Worm (Caenorhabditis elegans) whole organism, mixed stage, embryonic: ENCODE results near the gene shc-3.
A peak's percentile ranks its signal among the peaks of the same experiment; 100 is the strongest.

ENCODE experiments used
- M03D4.4 ChIP-seq: sonication (generic microtip); optimal IDR thresholded peaks from 2 replicates; lab custom pipeline; 2017; ENCODE audit warnings: mild to moderate bottlenecking, missing genetic modification characterization, missing compliant biosample characterization
- bed-3 ChIP-seq: fragments of 200-800 bp; sonication (Bioruptor generic); optimal IDR thresholded peaks from 3 replicates; lab custom pipeline; 2018; ENCODE audit warnings: mild to moderate bottlenecking, missing genetic modification characterization, moderate library complexity, missing compliant biosample characterization
- blmp-1 ChIP-seq: fragments of 150-350 bp; optimal IDR thresholded peaks from 2 replicates; lab custom pipeline; 2014; ENCODE audit warnings: missing biosample characterization, missing genetic modification characterization
- ceh-39 ChIP-seq: fragments of 150-350 bp; optimal IDR thresholded peaks from 2 replicates; lab custom pipeline; 2014; ENCODE audit warnings: missing biosample characterization, missing genetic modification characterization
- ceh-43 ChIP-seq: fragments of 200-800 bp; sonication (Bioruptor generic); optimal IDR thresholded peaks from 2 replicates; lab custom pipeline; 2018; ENCODE audit warnings: mild to moderate bottlenecking, missing genetic modification characterization, moderate library complexity, missing compliant biosample characterization
- ceh-83 ChIP-seq: fragments of 200-800 bp; sonication (Bioruptor generic); optimal IDR thresholded peaks from 2 replicates; lab custom pipeline; 2018; ENCODE audit warnings: mild to moderate bottlenecking, missing genetic modification characterization, missing compliant biosample characterization
- ces-1 ChIP-seq: fragments of 150-350 bp; optimal IDR thresholded peaks from 2 replicates; lab custom pipeline; 2014; ENCODE audit warnings: missing biosample characterization, missing genetic modification reagents, missing genetic modification characterization
- cnd-1 ChIP-seq: fragments of 200-800 bp; sonication (Bioruptor generic); optimal IDR thresholded peaks from 2 replicates; lab custom pipeline; 2018; ENCODE audit warnings: mild to moderate bottlenecking, missing genetic modification characterization, missing compliant biosample characterization
- drap-1 ChIP-seq: fragments of 200-800 bp; sonication (Bioruptor generic); optimal IDR thresholded peaks from 3 replicates; lab custom pipeline; 2018; ENCODE audit warnings: mild to moderate bottlenecking, missing genetic modification characterization, missing compliant biosample characterization
- elt-1 ChIP-seq: sonication (generic microtip); optimal IDR thresholded peaks from 2 replicates; lab custom pipeline; 2017; ENCODE audit warnings: missing genetic modification characterization, mild to moderate bottlenecking, missing compliant biosample characterization, antibody characterized with exemption, moderate library complexity, borderline replicate concordance; ENCODE audit not compliant: insufficient read depth
- elt-3 ChIP-seq: fragments of 150-350 bp; optimal IDR thresholded peaks from 2 replicates; lab custom pipeline; 2014; ENCODE audit warnings: missing biosample characterization, missing genetic modification characterization
- flh-1 ChIP-seq: fragments of 200-800 bp; sonication (Bioruptor generic); optimal IDR thresholded peaks from 2 replicates; lab custom pipeline; 2018; ENCODE audit warnings: mild to moderate bottlenecking, missing genetic modification characterization, moderate library complexity, missing compliant biosample characterization
- ham-2 ChIP-seq: fragments of 200-800 bp; sonication (Bioruptor generic); optimal IDR thresholded peaks from 2 replicates; lab custom pipeline; 2018; ENCODE audit warnings: mild to moderate bottlenecking, missing genetic modification characterization, missing compliant biosample characterization
- hlh-1 ChIP-seq: fragments of 150-350 bp; optimal IDR thresholded peaks from 2 replicates; lab custom pipeline; 2014; ENCODE audit warnings: missing biosample characterization, missing genetic modification reagents, missing genetic modification characterization
- lin-13 ChIP-seq: fragments of 150-350 bp; optimal IDR thresholded peaks from 2 replicates; lab custom pipeline; 2014; ENCODE audit warnings: missing biosample characterization, missing genetic modification characterization
- lin-32 ChIP-seq: fragments of 200-800 bp; sonication (Bioruptor generic); optimal IDR thresholded peaks from 2 replicates; lab custom pipeline; 2018; ENCODE audit warnings: mild to moderate bottlenecking, missing genetic modification characterization, missing compliant biosample characterization
- lsy-2 ChIP-seq: fragments of 150-350 bp; optimal IDR thresholded peaks from 2 replicates; lab custom pipeline; 2014; ENCODE audit warnings: missing biosample characterization, missing genetic modification characterization
- mab-5 ChIP-seq: fragments of 150-350 bp; optimal IDR thresholded peaks from 2 replicates; lab custom pipeline; 2014; ENCODE audit warnings: missing biosample characterization, missing genetic modification characterization
- mep-1 ChIP-seq: fragments of 150-350 bp; optimal IDR thresholded peaks from 2 replicates; lab custom pipeline; 2017; ENCODE audit warnings: missing biosample characterization, missing genetic modification reagents, missing genetic modification characterization, inconsistent platforms
- mls-2 ChIP-seq: sonication (generic microtip); optimal IDR thresholded peaks from 2 replicates; lab custom pipeline; 2016; ENCODE audit warnings: mild to moderate bottlenecking, missing genetic modification characterization, moderate library complexity, missing compliant biosample characterization
- nhr-12 ChIP-seq: fragments of 150-350 bp; optimal IDR thresholded peaks from 2 replicates; lab custom pipeline; 2014; ENCODE audit warnings: missing biosample characterization, missing genetic modification characterization
- nhr-2 ChIP-seq: fragments of 150-350 bp; optimal IDR thresholded peaks from 2 replicates; lab custom pipeline; 2014; ENCODE audit warnings: missing biosample characterization, missing genetic modification characterization
- nhr-237 ChIP-seq: fragments of 150-350 bp; optimal IDR thresholded peaks from 2 replicates; lab custom pipeline; 2014; ENCODE audit warnings: missing biosample characterization, missing genetic modification characterization
- nhr-28 ChIP-seq: fragments of 150-350 bp; optimal IDR thresholded peaks from 2 replicates; lab custom pipeline; 2014; ENCODE audit warnings: missing biosample characterization, missing genetic modification characterization
- nhr-76 ChIP-seq: sonication (generic microtip); optimal IDR thresholded peaks from 2 replicates; lab custom pipeline; 2017; ENCODE audit warnings: missing biosample characterization, missing genetic modification characterization
- pha-4 ChIP-seq: fragments of 150-350 bp; optimal IDR thresholded peaks from 2 replicates; lab custom pipeline; 2018; ENCODE audit warnings: missing biosample characterization, missing genetic modification reagents, missing genetic modification characterization
- sem-2 ChIP-seq: fragments of 200-800 bp; sonication (Bioruptor generic); optimal IDR thresholded peaks from 2 replicates; lab custom pipeline; 2018; ENCODE audit warnings: mild to moderate bottlenecking, missing genetic modification characterization, missing compliant biosample characterization
- snpc-4 ChIP-seq: fragments of 150-350 bp; optimal IDR thresholded peaks from 2 replicates; lab custom pipeline; 2014; ENCODE audit warnings: missing biosample characterization, missing genetic modification characterization
- sptf-1 ChIP-seq: sonication (generic microtip); optimal IDR thresholded peaks from 2 replicates; lab custom pipeline; 2017; ENCODE audit warnings: mild to moderate bottlenecking, missing genetic modification characterization, moderate library complexity, missing compliant biosample characterization
- tbx-8 ChIP-seq: fragments of 200-800 bp; sonication (Bioruptor generic); optimal IDR thresholded peaks from 2 replicates; lab custom pipeline; 2018; ENCODE audit warnings: mild to moderate bottlenecking, missing genetic modification characterization, moderate library complexity, missing compliant biosample characterization
- unc-120 ChIP-seq: sonication (generic microtip); optimal IDR thresholded peaks from 2 replicates; lab custom pipeline; 2017; ENCODE audit warnings: missing genetic modification characterization, missing compliant biosample characterization; ENCODE audit not compliant: poor library complexity, severe bottlenecking
- unc-39 ChIP-seq: fragments of 150-350 bp; optimal IDR thresholded peaks from 2 replicates; lab custom pipeline; 2014; ENCODE audit warnings: missing biosample characterization, missing genetic modification characterization
- unc-62 ChIP-seq: fragments of 150-350 bp; optimal IDR thresholded peaks from 2 replicates; lab custom pipeline; 2014; ENCODE audit warnings: missing biosample characterization, missing genetic modification reagents, missing genetic modification characterization
- zip-8 ChIP-seq: fragments of 150-350 bp; optimal IDR thresholded peaks from 2 replicates; lab custom pipeline; 2014; ENCODE audit warnings: missing biosample characterization, missing genetic modification characterization
- ztf-11 ChIP-seq: fragments of 150-350 bp; optimal IDR thresholded peaks from 2 replicates; lab custom pipeline; 2014; ENCODE audit warnings: missing biosample characterization, missing genetic modification characterization

The shc-3 gene

ce11 chrX:13687655-13688054 lies 29.7 kb upstream of the shc-3 start, which contains the start of gene adm-2:
adm-2 (plus strand) TSS chrX:13687955.
- TF ChIP-seq blmp-1 (no peak), snpc-4 (no peak), pha-4 (no peak), ceh-39 (tag; lab: Kevin White, UChicago) (no peak), cnd-1 (no peak), ces-1 (GFP tag; lab: Kevin White, UChicago) (no peak), mep-1 (tag; lab: Kevin White, UChicago) (no peak), flh-1 (GFP tag; lab: Kevin White, UChicago) (no peak), nhr-2 (tag; lab: Kevin White, UChicago) (no peak), ham-2 (no peak), zip-8 (tag; lab: Kevin White, UChicago) (no peak), sem-2 (GFP tag; lab: Kevin White, UChicago) (no peak)
- TF ChIP-seq, all 35 proteins: peak for 0

ce11 chrX:13690333-13690732 lies 27.0 kb upstream of the shc-3 start:
- no peak for TF ChIP-seq tbx-8 (GFP tag; lab: Kevin White, UChicago)
- no peak for TF ChIP-seq ztf-11
- no peak for TF ChIP-seq drap-1
- TF ChIP-seq cnd-1 = no peak
- no peak for TF ChIP-seq elt-3 (tag; lab: Kevin White, UChicago)
- TF ChIP-seq blmp-1 = no peak
- TF ChIP-seq unc-120 (tag; lab: Kevin White, UChicago) = no peak
- TF ChIP-seq ceh-83 = no peak

- TF ChIP-seq hlh-1 (tag; lab: Kevin White, UChicago) (no peak), ces-1 (GFP tag; lab: Kevin White, UChicago) (peak; percentile 50)
These were observed 21.2 kb upstream of the shc-3 start for ce11 chrX:13696152-13696551.

ce11 chrX:13697520-13697919 lies 19.8 kb upstream of the shc-3 start:
- no peak for TF ChIP-seq unc-120 (tag; lab: Kevin White, UChicago)
- TF ChIP-seq hlh-1 (tag; lab: Kevin White, UChicago) = no peak
- TF ChIP-seq sptf-1 (tag; lab: Kevin White, UChicago) = no peak
- no peak for TF ChIP-seq ces-1 (GFP tag; lab: Kevin White, UChicago)
- TF ChIP-seq sem-2 (GFP tag; lab: Kevin White, UChicago) = no peak
- no peak for TF ChIP-seq nhr-237 (tag; lab: Kevin White, UChicago)
- TF ChIP-seq mls-2 = no peak
- TF ChIP-seq mep-1 (tag; lab: Kevin White, UChicago) = no peak
- no peak for TF ChIP-seq nhr-12 (tag; lab: Kevin White, UChicago)
- no peak for TF ChIP-seq lsy-2
- TF ChIP-seq ceh-83 = no peak
- no peak for TF ChIP-seq nhr-2 (tag; lab: Kevin White, UChicago)
- no peak for TF ChIP-seq unc-62 (GFP tag; lab: Kevin White, UChicago)
- no peak for TF ChIP-seq mab-5 (tag; lab: Kevin White, UChicago)
- no peak for TF ChIP-seq nhr-28
- no peak for TF ChIP-seq snpc-4

- TF ChIP-seq nhr-28 (peak; percentile 89), lin-32 (GFP tag; lab: Kevin White, UChicago) (peak; percentile 30), ceh-43 (GFP tag; lab: Kevin White, UChicago) (no peak), nhr-237 (tag; lab: Kevin White, UChicago) (peak; percentile 100), flh-1 (GFP tag; lab: Kevin White, UChicago) (no peak), unc-62 (GFP tag; lab: Kevin White, UChicago) (peak; percentile 95), drap-1 (peak; percentile 91), zip-8 (tag; lab: Kevin White, UChicago) (no peak), tbx-8 (GFP tag; lab: Kevin White, UChicago) (no peak), lsy-2 (peak; percentile 90), unc-39 (tag; lab: Kevin White, UChicago) (peak; percentile 97), snpc-4 (no peak), ceh-83 (peak; percentile 55), unc-120 (tag; lab: Kevin White, UChicago) (peak; percentile 89), elt-3 (tag; lab: Kevin White, UChicago) (peak; percentile 95), nhr-2 (tag; lab: Kevin White, UChicago) (peak; percentile 37), ceh-39 (tag; lab: Kevin White, UChicago) (peak; percentile 94), ztf-11 (peak; percentile 90), bed-3 (no peak), sptf-1 (tag; lab: Kevin White, UChicago) (peak; percentile 90), mls-2 (peak; percentile 79), nhr-76 (tag; lab: Kevin White, UChicago) (peak; percentile 82), mab-5 (tag; lab: Kevin White, UChicago) (peak; percentile 95), ces-1 (GFP tag; lab: Kevin White, UChicago) (peak; percentile 99), mep-1 (tag; lab: Kevin White, UChicago) (peak; percentile 96), lin-13 (tag; lab: Kevin White, UChicago) (peak; percentile 98), elt-1 (peak; percentile 88), nhr-12 (tag; lab: Kevin White, UChicago) (peak; percentile 87), pha-4 (peak; percentile 99), sem-2 (GFP tag; lab: Kevin White, UChicago) (no peak), M03D4.4 (tag; lab: Kevin White, UChicago) (peak; percentile 54), blmp-1 (no peak), ham-2 (no peak), cnd-1 (peak; percentile 88), hlh-1 (tag; lab: Kevin White, UChicago) (peak; percentile 94)
These were observed 16.6 kb upstream of the shc-3 start for ce11 chrX:13700642-13701233.
